Worm (Caenorhabditis elegans) whole organism, L4/young adult: Measurements from ENCODE around the gene F27D9.13.

Experiments
- W03F9.2 ChIP-seq: fragments of 150-350 bp; optimal IDR thresholded peaks from 2 replicates; lab custom pipeline; 2014; ENCODE audit warnings: missing biosample characterization, missing genetic modification characterization
- dao-5 ChIP-seq: sonication (generic microtip); optimal IDR thresholded peaks from 2 replicates; lab custom pipeline; 2016; ENCODE audit warnings: missing genotype, missing genetic modification characterization, moderate library complexity, missing compliant biosample characterization
- him-1 ChIP-seq: sonication (generic microtip); optimal IDR thresholded peaks from 2 replicates; lab custom pipeline; 2016; ENCODE audit warnings: missing genotype, missing genetic modification reagents, missing genetic modification characterization, missing compliant biosample characterization

ce11 chrX:7662532-7662931, 4.7 kb downstream of the F27D9.13 start:
- no peak for TF ChIP-seq him-1 (tag; lab: Kevin White, UChicago)
- no peak for TF ChIP-seq W03F9.2 (tag; lab: Kevin White, UChicago)
- TF ChIP-seq dao-5 (tag; lab: Kevin White, UChicago): no peak
